Worm (Caenorhabditis elegans): ENCODE data around the gene nuo-1.

Gene nuo-1

DNA sequence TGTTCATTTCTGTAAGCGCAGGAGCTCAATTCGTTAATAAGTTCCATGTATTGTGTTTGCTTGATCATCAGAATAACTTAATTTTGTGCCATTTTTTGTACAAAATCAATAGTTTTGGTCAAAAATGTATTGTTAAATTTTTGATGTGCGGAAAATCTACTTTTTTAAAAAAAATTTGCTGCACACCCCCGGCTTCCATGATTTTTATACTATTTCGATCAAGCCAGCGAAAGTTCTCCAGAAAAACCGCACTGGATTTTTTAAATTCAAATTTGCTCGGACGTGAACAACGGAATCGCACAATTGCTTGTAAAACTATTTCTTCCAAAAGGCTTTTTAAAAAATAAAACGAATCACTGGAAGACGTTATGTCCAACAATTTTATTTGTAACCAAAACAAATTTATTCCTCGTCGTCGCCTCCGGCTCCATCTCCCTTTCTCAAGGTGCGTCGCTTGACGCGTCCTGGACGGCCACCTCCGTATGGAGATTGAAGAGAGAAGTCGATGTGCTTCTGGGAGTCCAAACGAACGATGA is 27.5 kb downstream of the nuo-1 start:
- TF ChIP-seq dao-5 (tag; optimal IDR thresholded peaks at IDR 0.05) (no peak), W03F9.2 (tag; optimal IDR thresholded peaks at IDR 0.05) (no peak), him-1 (tag; optimal IDR thresholded peaks at IDR 0.05) (no peak)

ce11 chrII:11126312-11127000 is 28.8 kb downstream of the nuo-1 start, which contains the start of the genes rps-9 and lsm-1:
rps-9 (minus strand) TSS chrII:11126362.
lsm-1 (plus strand) TSS chrII:11126950.
- no peak for TF ChIP-seq him-1 (tag; optimal IDR thresholded peaks at IDR 0.05)
- TF ChIP-seq W03F9.2 (tag; optimal IDR thresholded peaks at IDR 0.05): peak; percentile 63

DNA sequence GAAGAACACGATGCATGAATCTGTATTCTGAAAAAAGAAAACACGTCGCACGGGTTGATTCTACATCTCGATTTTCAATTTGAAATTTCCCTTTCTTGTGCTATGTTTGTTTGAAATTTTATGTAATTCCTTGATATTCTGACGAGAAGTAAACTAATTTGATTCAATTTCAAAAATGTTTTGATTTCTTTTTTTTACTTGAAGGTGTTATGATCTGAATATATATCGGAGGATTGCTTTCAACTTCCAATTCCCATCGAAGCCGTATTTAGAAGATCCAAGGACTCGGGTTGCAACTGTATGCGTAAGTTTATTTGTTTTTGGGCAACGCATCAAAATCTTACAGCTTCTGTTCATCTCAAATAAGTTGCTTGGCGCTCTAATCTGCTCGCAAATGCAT is 29.7 kb downstream of the nuo-1 start, which contains the start of gene F40F8.1:
Gene F40F8.1 (plus strand): TSS at position 301 of the 400 bp plus-strand sequence.
- TF ChIP-seq dao-5 (tag; optimal IDR thresholded peaks at IDR 0.05) (no peak), W03F9.2 (tag; optimal IDR thresholded peaks at IDR 0.05) (no peak), him-1 (tag; optimal IDR thresholded peaks at IDR 0.05) (no peak)

ce11 chrII:11128989-11129388 is 31.4 kb downstream of the nuo-1 start, which contains the start of gene F40F8.3:
F40F8.3 (plus strand) TSS chrII:11129289.
- no peak for TF ChIP-seq dao-5 (tag; optimal IDR thresholded peaks at IDR 0.05)
- no peak for TF ChIP-seq W03F9.2 (tag; optimal IDR thresholded peaks at IDR 0.05)
- TF ChIP-seq him-1 (tag; optimal IDR thresholded peaks at IDR 0.05): no peak

DNA sequence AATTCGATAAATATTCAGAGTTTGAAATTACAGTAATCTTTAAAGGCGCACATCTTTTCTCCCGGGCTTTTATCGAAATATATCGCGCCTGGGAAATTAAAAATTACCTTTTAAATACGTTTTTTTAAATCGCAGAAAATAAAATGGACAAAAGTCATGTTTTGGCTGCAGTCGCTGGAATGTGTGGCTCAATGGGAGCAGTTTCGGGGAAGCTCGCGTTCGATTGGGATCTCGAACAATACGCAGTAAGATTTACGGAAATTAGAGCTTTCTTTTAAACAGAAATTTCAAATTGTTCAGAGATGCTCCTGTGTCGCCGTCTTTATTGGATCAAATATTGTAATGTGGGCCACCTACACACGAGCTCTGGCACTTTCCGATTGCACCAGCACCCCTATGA is 31.9 kb downstream of the nuo-1 start, which contains the start of gene F40F8.12:
Gene F40F8.12 (plus strand): TSS at position 301 of the 400 bp plus-strand sequence.
- TF ChIP-seq dao-5 (tag; optimal IDR thresholded peaks at IDR 0.05): no peak
- TF ChIP-seq W03F9.2 (tag; optimal IDR thresholded peaks at IDR 0.05): no peak
- no peak for TF ChIP-seq him-1 (tag; optimal IDR thresholded peaks at IDR 0.05)

ce11 chrII:11132542-11132941 is 34.9 kb downstream of the nuo-1 start, which contains the start of gene F40F8.11:
F40F8.11 (minus strand) TSS chrII:11132590.
- TF ChIP-seq W03F9.2 (tag; optimal IDR thresholded peaks at IDR 0.05) (peak; percentile 4), him-1 (tag; optimal IDR thresholded peaks at IDR 0.05) (no peak)

DNA sequence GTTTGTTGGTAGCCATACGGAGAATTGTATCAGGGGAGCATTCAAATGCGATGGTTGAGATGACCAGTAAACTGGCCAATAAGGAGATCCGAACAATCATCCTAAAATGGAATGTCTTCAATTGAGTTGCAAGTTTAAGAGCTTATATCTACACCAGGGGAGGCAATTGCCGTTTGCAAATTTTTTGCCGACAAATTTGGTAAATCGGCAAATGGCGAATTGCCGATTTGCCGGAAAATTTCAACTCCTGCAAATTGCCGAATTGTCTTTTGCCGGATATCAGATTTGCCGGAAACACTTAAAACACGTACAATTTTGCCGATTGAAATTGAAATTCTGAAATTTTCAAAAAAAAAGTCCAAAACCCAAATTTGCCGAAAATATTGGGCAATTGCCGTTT is 37.2 kb downstream of the nuo-1 start, which contains the start of gene F40F8.5:
Gene F40F8.5 (minus strand): TSS at position 101 of the 400 bp plus-strand sequence.
- TF ChIP-seq him-1 (tag; optimal IDR thresholded peaks at IDR 0.05) (no peak), dao-5 (tag; optimal IDR thresholded peaks at IDR 0.05) (no peak), W03F9.2 (tag; optimal IDR thresholded peaks at IDR 0.05) (no peak)

ce11 chrII:11135773-11136172 is 38.1 kb downstream of the nuo-1 start:
- no peak for TF ChIP-seq him-1 (tag; optimal IDR thresholded peaks at IDR 0.05)
- no peak for TF ChIP-seq W03F9.2 (tag; optimal IDR thresholded peaks at IDR 0.05)
- TF ChIP-seq dao-5 (tag; optimal IDR thresholded peaks at IDR 0.05): no peak

ce11 chrII:11140140-11140539 is 42.5 kb downstream of the nuo-1 start, which contains the start of gene F40F8.4:
F40F8.4 (minus strand) TSS chrII:11140240.
- no peak for TF ChIP-seq him-1 (tag; optimal IDR thresholded peaks at IDR 0.05)

DNA sequence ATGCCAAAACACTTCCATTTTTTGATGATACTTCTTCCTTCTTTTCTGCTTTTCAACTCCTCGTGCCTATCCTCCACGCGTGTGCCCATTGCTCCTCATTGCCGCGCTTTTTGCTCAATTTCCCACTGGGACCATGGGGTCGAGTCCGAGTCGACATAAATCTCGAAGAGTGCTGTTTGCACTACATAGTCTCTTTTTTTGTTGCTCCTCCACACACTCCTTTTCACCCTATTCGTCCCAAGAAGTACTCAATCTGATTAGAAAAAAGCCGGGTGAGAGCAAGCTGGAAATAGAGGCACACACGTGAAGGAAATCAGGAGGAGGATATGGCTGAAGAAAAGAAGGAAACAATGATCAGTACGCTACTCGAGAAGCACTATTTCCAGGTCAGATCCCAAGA is 44.9 kb downstream of the nuo-1 start, which contains the start of gene arrd-6:
Gene arrd-6 (plus strand): TSS at position 169 of the 400 bp plus-strand sequence.
- TF ChIP-seq W03F9.2 (tag; optimal IDR thresholded peaks at IDR 0.05) (no peak), him-1 (tag; optimal IDR thresholded peaks at IDR 0.05) (no peak), dao-5 (tag; optimal IDR thresholded peaks at IDR 0.05) (no peak)

Measured in whole organism, L4/young adult.